Fruit fly (Drosophila melanogaster) whole organism, pupa: ENCODE data around the gene Cfp1.

Experiments used
- CG34367 ChIP-seq: fragments of 200-800 bp; sonication (Bioruptor generic); optimal IDR thresholded peaks from 2 replicates; lab custom pipeline; 2018; ENCODE audit warnings: missing biosample characterization, mild to moderate bottlenecking, missing genetic modification characterization
- EcR ChIP-seq: fragments of 200-800 bp; sonication (Bioruptor generic); optimal IDR thresholded peaks from 3 replicates; lab custom pipeline; 2019; ENCODE audit warnings: missing biosample characterization, missing genetic modification characterization, mild to moderate bottlenecking, moderate library complexity, missing genetic modification reagents

- TF ChIP-seq CG34367 (tag; lab: Kevin White, UChicago) (no peak), EcR (GFP tag; lab: Kevin White, UChicago) (no peak)
These were observed 37.3 kb upstream of the Cfp1 start for dm6 chrX:9309959-9310658.
